Worm (Caenorhabditis elegans): ENCODE data around the gene F38H4.3.

Gene F38H4.3

ce11 chrIV:11859995-11860605 is 17.9 kb downstream of the F38H4.3 start, which contains the start of gene mob-1 (continued):
- TF ChIP-seq T26A8.4 (GFP tag; IDR thresholded peaks at IDR 0.05) (no peak; the same call in 1 of the 2 replicates), zip-2 (tag; optimal IDR thresholded peaks at IDR 0.05) (no peak), lin-15B (tag; optimal IDR thresholded peaks at IDR 0.05) (no peak), dpl-1 (GFP tag; optimal IDR thresholded peaks at IDR 0.05) (no peak), mxl-2 (GFP tag; conservative IDR thresholded peaks at IDR 0.05) (no peak), fos-1 (tag; optimal IDR thresholded peaks at IDR 0.05) (no peak), ceh-32 (tag; optimal IDR thresholded peaks at IDR 0.05; ENCODE audit: poor library complexity) (no peak), tra-1 (GFP tag; IDR thresholded peaks at IDR 0.05) (no peak), dve-1 (tag; optimal IDR thresholded peaks at IDR 0.05; ENCODE audit: insufficient read depth) (peak; percentile 42), nhr-77 (tag; optimal IDR thresholded peaks at IDR 0.05) (peak; percentile 7), Y48G9A.11 (GFP tag; IDR thresholded peaks at IDR 0.05) (no peak), F49E8.2 (tag; optimal IDR thresholded peaks at IDR 0.05; ENCODE audit: borderline replicate concordance) (no peak), T20F7.1 (GFP tag; optimal IDR thresholded peaks at IDR 0.05) (no peak), ZK546.5 (tag; optimal IDR thresholded peaks at IDR 0.05) (no peak), lsy-2 (tag; optimal IDR thresholded peaks at IDR 0.05) (peak in 1 of 2 experiments; percentile 31), mxl-3 (GFP tag; optimal IDR thresholded peaks at IDR 0.05) (peak; percentile 66), mep-1 (tag; optimal IDR thresholded peaks at IDR 0.05) (no peak), nhr-102 (tag; optimal IDR thresholded peaks at IDR 0.05) (no peak), lin-39 (tag; optimal IDR thresholded peaks at IDR 0.05) (no peak), pha-4 (GFP tag; IDR thresholded peaks at IDR 0.05) (no peak), pha-4 (tag; optimal IDR thresholded peaks at IDR 0.05) (no peak), set-16 (GFP tag; IDR thresholded peaks at IDR 0.05) (no peak), mdl-1 (tag; optimal IDR thresholded peaks at IDR 0.05) (peak in 1 of 2 experiments; percentile 34), aha-1 (tag) (peak; percentile 38), lin-13 (GFP tag; optimal IDR thresholded peaks at IDR 0.05) (no peak), snpc-1.2 (GFP tag; IDR thresholded peaks at IDR 0.05) (0 out of 2 replicates have a peak, but pooled peaks have one; percentile 11), daf-8 (GFP tag; IDR thresholded peaks at IDR 0.05) (no peak), unc-39 (tag; optimal IDR thresholded peaks at IDR 0.05) (no peak), egl-43 (GFP tag; IDR thresholded peaks at IDR 0.05) (no peak), lim-7 (GFP tag; IDR thresholded peaks at IDR 0.05) (0 out of 2 replicates have a peak, but pooled peaks have one; percentile 36), daf-19 (GFP tag; conservative IDR thresholded peaks at IDR 0.05) (no peak), nhr-11 (tag; optimal IDR thresholded peaks at IDR 0.05) (no peak), lin-38 (GFP tag; IDR thresholded peaks at IDR 0.05) (peak; percentile 39), ama-1 (optimal IDR thresholded peaks at IDR 0.05) (peak; percentile 54), madf-5 (GFP tag; IDR thresholded peaks at IDR 0.05) (no peak), nhr-111 (GFP tag; optimal IDR thresholded peaks at IDR 0.05) (no peak), madf-9 (GFP tag; conservative IDR thresholded peaks at IDR 0.05) (no peak), dmd-6 (GFP tag; IDR thresholded peaks at IDR 0.05) (no peak), daf-12 (tag; optimal IDR thresholded peaks at IDR 0.05) (no peak), egl-27 (tag; optimal IDR thresholded peaks at IDR 0.05) (no peak), mes-2 (tag; optimal IDR thresholded peaks at IDR 0.05; ENCODE audit: poor library complexity, severe bottlenecking) (peak; percentile 29), hlh-30 (tag; optimal IDR thresholded peaks at IDR 0.05; ENCODE audit: insufficient read depth) (peak; percentile 54), Y5F2A.4 (GFP tag; optimal IDR thresholded peaks at IDR 0.05) (no peak)

Measured in whole organism, L4 larva.